Worm (Caenorhabditis elegans) whole organism, L1 larva: ENCODE measurements around the gene mrps-18C.

ENCODE experiments used
- blmp-1 ChIP-seq: fragments of 150-350 bp; optimal IDR thresholded peaks from 2 replicates; lab custom pipeline; 2014; ENCODE audit warnings: missing biosample characterization, missing genetic modification characterization
- skn-1 ChIP-seq: fragments of 150-350 bp; optimal IDR thresholded peaks from 2 replicates; lab custom pipeline; 2014; ENCODE audit warnings: missing biosample characterization, missing genetic modification characterization
- tlp-1 ChIP-seq: fragments of 150-350 bp; optimal IDR thresholded peaks from 2 replicates; lab custom pipeline; 2014; ENCODE audit warnings: missing biosample characterization, missing genetic modification characterization

ce11 chrIII:4913736-4914135, 21.6 kb upstream of the mrps-18C start:
- TF ChIP-seq skn-1 (tag; lab: Kevin White, UChicago) = no peak
- TF ChIP-seq blmp-1 (tag; lab: Kevin White, UChicago) = no peak
- TF ChIP-seq tlp-1 = no peak
